Worm (Caenorhabditis elegans): ENCODE results near the gene lgc-24.

Gene lgc-24

ce11 chrX:12108517-12109216 is 40.3 kb downstream of the lgc-24 start, which contains the start of the genes W03G11.2 and lgc-13:
TSS of gene W03G11.2 (minus strand) at chrX:12108617.
TSS of gene lgc-13 (plus strand) at chrX:12109166.
- TF ChIP-seq mab-5 (tag; optimal IDR thresholded peaks at IDR 0.05) (no peak), pha-4 (tag; optimal IDR thresholded peaks at IDR 0.05) (no peak), ceh-39 (tag; optimal IDR thresholded peaks at IDR 0.05) (no peak), M03D4.4 (tag; optimal IDR thresholded peaks at IDR 0.05) (no peak), tbx-8 (GFP tag; optimal IDR thresholded peaks at IDR 0.05) (no peak), hlh-1 (tag; optimal IDR thresholded peaks at IDR 0.05) (no peak), unc-120 (tag; optimal IDR thresholded peaks at IDR 0.05; ENCODE audit: poor library complexity, severe bottlenecking) (no peak), nhr-76 (tag; optimal IDR thresholded peaks at IDR 0.05) (no peak), nhr-2 (tag; optimal IDR thresholded peaks at IDR 0.05) (no peak), lin-32 (GFP tag; optimal IDR thresholded peaks at IDR 0.05) (no peak), elt-1 (tag; optimal IDR thresholded peaks at IDR 0.05; ENCODE audit: borderline replicate concordance, insufficient read depth) (no peak)

ce11 chrX:12111213-12111612 is 42.9 kb downstream of the lgc-24 start, which contains the start of gene lgc-14:
TSS of gene lgc-14 (plus strand) at chrX:12111513.
- TF ChIP-seq drap-1 (GFP tag; optimal IDR thresholded peaks at IDR 0.05) (no peak), hlh-1 (tag; optimal IDR thresholded peaks at IDR 0.05) (no peak), nhr-28 (tag; optimal IDR thresholded peaks at IDR 0.05) (no peak), zip-8 (tag; optimal IDR thresholded peaks at IDR 0.05) (no peak), ceh-39 (tag; optimal IDR thresholded peaks at IDR 0.05) (no peak), flh-1 (GFP tag; optimal IDR thresholded peaks at IDR 0.05) (no peak), sptf-1 (tag; optimal IDR thresholded peaks at IDR 0.05) (no peak), unc-62 (GFP tag; optimal IDR thresholded peaks at IDR 0.05) (no peak), nhr-2 (tag; optimal IDR thresholded peaks at IDR 0.05) (no peak)

ce11 chrX:12114024-12114423 is 45.7 kb downstream of the lgc-24 start, which contains the start of gene lgc-15:
TSS of gene lgc-15 (plus strand) at chrX:12114324.
- TF ChIP-seq lin-32 (GFP tag; optimal IDR thresholded peaks at IDR 0.05) (no peak), mab-5 (tag; optimal IDR thresholded peaks at IDR 0.05) (no peak), drap-1 (GFP tag; optimal IDR thresholded peaks at IDR 0.05) (no peak), zip-8 (tag; optimal IDR thresholded peaks at IDR 0.05) (no peak)

- TF ChIP-seq nhr-12 (tag; optimal IDR thresholded peaks at IDR 0.05) = no peak
- no peak for TF ChIP-seq mab-5 (tag; optimal IDR thresholded peaks at IDR 0.05)
- TF ChIP-seq ceh-43 (GFP tag; optimal IDR thresholded peaks at IDR 0.05) = no peak
- no peak for TF ChIP-seq blmp-1 (tag; optimal IDR thresholded peaks at IDR 0.05)
- TF ChIP-seq unc-120 (tag; optimal IDR thresholded peaks at IDR 0.05; ENCODE audit: poor library complexity, severe bottlenecking) = no peak
- no peak for TF ChIP-seq nhr-237 (tag; optimal IDR thresholded peaks at IDR 0.05)
- TF ChIP-seq drap-1 (GFP tag; optimal IDR thresholded peaks at IDR 0.05) = no peak
- TF ChIP-seq cnd-1 (tag; optimal IDR thresholded peaks at IDR 0.05) = no peak
- no peak for TF ChIP-seq lin-13 (tag; optimal IDR thresholded peaks at IDR 0.05)
- no peak for TF ChIP-seq snpc-4 (tag; optimal IDR thresholded peaks at IDR 0.05)
- TF ChIP-seq ceh-83 (GFP tag; optimal IDR thresholded peaks at IDR 0.05) = no peak
- no peak for TF ChIP-seq bed-3 (GFP tag; optimal IDR thresholded peaks at IDR 0.05)
- no peak for TF ChIP-seq sem-2 (GFP tag; optimal IDR thresholded peaks at IDR 0.05)
- no peak for TF ChIP-seq nhr-2 (tag; optimal IDR thresholded peaks at IDR 0.05)
- TF ChIP-seq nhr-28 (tag; optimal IDR thresholded peaks at IDR 0.05) = no peak
- no peak for TF ChIP-seq pha-4 (tag; optimal IDR thresholded peaks at IDR 0.05)
- TF ChIP-seq elt-3 (tag; optimal IDR thresholded peaks at IDR 0.05) = no peak
- no peak for TF ChIP-seq hlh-1 (tag; optimal IDR thresholded peaks at IDR 0.05)
- no peak for TF ChIP-seq flh-1 (GFP tag; optimal IDR thresholded peaks at IDR 0.05)
- no peak for TF ChIP-seq ztf-11 (tag; optimal IDR thresholded peaks at IDR 0.05)
These were observed 50.0 kb downstream of the lgc-24 start, which contains the start of gene lgc-16 for ce11 chrX:12118340-12118739. TSS of gene lgc-16 (plus strand) at chrX:12118640.
